Fruit fly (Drosophila melanogaster): ENCODE measurements around the gene GstD6.

GstD6 gene

dm6 chr3R:12361962-12362497 is 14.9 kb upstream of the GstD6 start:
- TF ChIP-seq sage (GFP tag; optimal IDR thresholded peaks at IDR 0.05), result no peak
- no peak for TF ChIP-seq HLH106 (tag; optimal IDR thresholded peaks at IDR 0.05)
- no peak for TF ChIP-seq lola (GFP tag; optimal IDR thresholded peaks at IDR 0.05)
- no peak for TF ChIP-seq Hnf4 (GFP tag; optimal IDR thresholded peaks at IDR 0.05)
- no peak for TF ChIP-seq Hr83 (GFP tag; optimal IDR thresholded peaks at IDR 0.05; ENCODE audit: poor library complexity, severe bottlenecking)
- no peak for TF ChIP-seq Dfd (GFP tag; optimal IDR thresholded peaks at IDR 0.05)
- no peak for TF ChIP-seq CrebA (GFP tag; optimal IDR thresholded peaks at IDR 0.05; ENCODE audit: borderline replicate concordance)
- TF ChIP-seq tai (GFP tag; optimal IDR thresholded peaks at IDR 0.05), result no peak
- no peak for TF ChIP-seq fru (GFP tag; optimal IDR thresholded peaks at IDR 0.05)
- no peak for TF ChIP-seq GATAd (GFP tag; optimal IDR thresholded peaks at IDR 0.05)
- no peak for TF ChIP-seq sv (GFP tag; optimal IDR thresholded peaks at IDR 0.05)
- TF ChIP-seq CG9705 (GFP tag; optimal IDR thresholded peaks at IDR 0.05), result no peak
- TF ChIP-seq OdsH (GFP tag; optimal IDR thresholded peaks at IDR 0.05), result no peak
- TF ChIP-seq h (GFP tag; optimal IDR thresholded peaks at IDR 0.05), result no peak

- TF ChIP-seq jim (GFP tag; optimal IDR thresholded peaks at IDR 0.05) (no peak), Rel (GFP tag; optimal IDR thresholded peaks at IDR 0.05) (no peak), Rel (tag; optimal IDR thresholded peaks at IDR 0.05) (peak; percentile 3), dsf (GFP tag; optimal IDR thresholded peaks at IDR 0.05; ENCODE audit: borderline replicate concordance) (no peak), GATAd (GFP tag; optimal IDR thresholded peaks at IDR 0.05) (no peak), Sp1 (GFP tag; optimal IDR thresholded peaks at IDR 0.05) (no peak), HLH106 (tag; optimal IDR thresholded peaks at IDR 0.05) (no peak), Mio (GFP tag; optimal IDR thresholded peaks at IDR 0.05) (no peak)
Observed at dm6 chr3R:12363544-12363943, 13.4 kb upstream of the GstD6 start.

- no peak for TF ChIP-seq usp (GFP tag; optimal IDR thresholded peaks at IDR 0.05)
- no peak for TF ChIP-seq psq (GFP tag; optimal IDR thresholded peaks at IDR 0.05)
- no peak for TF ChIP-seq Jra (GFP tag; optimal IDR thresholded peaks at IDR 0.05)
- no peak for TF ChIP-seq HLH106 (tag; optimal IDR thresholded peaks at IDR 0.05)
- no peak for TF ChIP-seq lola (GFP tag; optimal IDR thresholded peaks at IDR 0.05)
Observed at dm6 chr3R:12364580-12364979, 12.3 kb upstream of the GstD6 start, which contains the start of gene Tim17a1. Gene Tim17a1, minus strand, starts transcription at chr3R:12364680.

dm6 chr3R:12365264-12365840 is 11.6 kb upstream of the GstD6 start, which contains the start of gene GstD10:
Gene GstD10, minus strand, starts transcription at chr3R:12365735.
- TF ChIP-seq Hnf4 (GFP tag; optimal IDR thresholded peaks at IDR 0.05), result no peak

- no peak for TF ChIP-seq lola (GFP tag; optimal IDR thresholded peaks at IDR 0.05)
- TF ChIP-seq h (GFP tag; optimal IDR thresholded peaks at IDR 0.05), result no peak
Observed at dm6 chr3R:12365887-12366286, 11.0 kb upstream of the GstD6 start.

DNA sequence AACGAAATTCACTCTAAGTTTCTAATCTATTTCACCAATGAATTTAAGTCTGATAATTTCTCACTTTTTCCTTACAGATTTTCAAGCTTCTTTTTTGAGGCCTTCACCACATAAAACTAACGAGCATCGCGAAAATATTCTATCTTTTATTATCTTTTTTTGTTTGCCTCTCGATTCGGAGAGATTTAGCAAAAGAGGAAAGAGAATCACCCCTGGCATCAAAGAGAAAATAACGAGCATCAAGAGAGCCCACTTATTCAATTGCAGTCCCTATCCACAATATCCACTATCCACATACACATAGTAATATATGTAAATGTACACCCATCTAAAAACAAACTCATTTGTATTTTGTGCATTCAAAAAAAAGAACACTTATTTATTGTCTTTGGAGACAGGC is 9.5 kb upstream of the GstD6 start, which contains the start of gene GstD9:
Gene GstD9, minus strand, starts transcription at position 101 of the 400 bp plus-strand sequence.
- TF ChIP-seq fru (GFP tag; optimal IDR thresholded peaks at IDR 0.05), result no peak
- TF ChIP-seq CG32264 (GFP tag; optimal IDR thresholded peaks at IDR 0.05), result no peak
- no peak for TF ChIP-seq dmrt93B (GFP tag; optimal IDR thresholded peaks at IDR 0.05)
- no peak for TF ChIP-seq Hnf4 (GFP tag; optimal IDR thresholded peaks at IDR 0.05)
- TF ChIP-seq Mio (GFP tag; optimal IDR thresholded peaks at IDR 0.05), result no peak
- no peak for TF ChIP-seq ey (GFP tag; optimal IDR thresholded peaks at IDR 0.05)
- no peak for TF ChIP-seq sage (GFP tag; optimal IDR thresholded peaks at IDR 0.05)
- TF ChIP-seq psq (GFP tag; optimal IDR thresholded peaks at IDR 0.05), result no peak
- no peak for TF ChIP-seq Hr83 (GFP tag; optimal IDR thresholded peaks at IDR 0.05; ENCODE audit: poor library complexity, severe bottlenecking)
- TF ChIP-seq Myc (optimal IDR thresholded peaks at IDR 0.05), result no peak
- TF ChIP-seq CrebA (GFP tag; optimal IDR thresholded peaks at IDR 0.05; ENCODE audit: borderline replicate concordance), result no peak
- no peak for TF ChIP-seq Vsx2 (GFP tag; optimal IDR thresholded peaks at IDR 0.05; ENCODE audit: partially characterized antibody)
- no peak for TF ChIP-seq Dfd (GFP tag; optimal IDR thresholded peaks at IDR 0.05)
- TF ChIP-seq usp (GFP tag; optimal IDR thresholded peaks at IDR 0.05), result no peak
- TF ChIP-seq br (GFP tag; optimal IDR thresholded peaks at IDR 0.05), result no peak
- TF ChIP-seq foxo (GFP tag; optimal IDR thresholded peaks at IDR 0.05), result no peak
- no peak for TF ChIP-seq brk (GFP tag; optimal IDR thresholded peaks at IDR 0.05)

Data from whole organism, wandering third instar larva.